Fruit fly (Drosophila melanogaster): ENCODE measurements around the gene Dhod.

Gene Dhod

dm6 chr3R:8659200-8659897 is 6.6 kb upstream of the Dhod start:
- TF ChIP-seq CG10631 (GFP tag; optimal IDR thresholded peaks at IDR 0.05), result peak; percentile 55
- TF ChIP-seq Lpt (GFP tag; optimal IDR thresholded peaks at IDR 0.05), result peak; percentile 62
- TF ChIP-seq Blimp-1 (GFP tag; optimal IDR thresholded peaks at IDR 0.05), result peak; percentile 45
- no peak for TF ChIP-seq fd85E (GFP tag; optimal IDR thresholded peaks at IDR 0.05)
- peak; percentile 48 for TF ChIP-seq CG8632 (GFP tag; optimal IDR thresholded peaks at IDR 0.05)
- peak; percentile 57 for TF ChIP-seq Ets21C (GFP tag; optimal IDR thresholded peaks at IDR 0.05)
- peak; percentile 84 for TF ChIP-seq vri (GFP tag; optimal IDR thresholded peaks at IDR 0.05)
- peak; percentile 62 for TF ChIP-seq Eip93F (GFP tag; optimal IDR thresholded peaks at IDR 0.05)
- peak; percentile 67 for TF ChIP-seq Sox102F (GFP tag; optimal IDR thresholded peaks at IDR 0.05)
- TF ChIP-seq CG11294 (GFP tag; IDR thresholded peaks at IDR 0.05), result no peak
- no peak for TF ChIP-seq Hr38 (GFP tag; optimal IDR thresholded peaks at IDR 0.05)
- TF ChIP-seq ss (GFP tag; optimal IDR thresholded peaks at IDR 0.05), result peak; percentile 50 to 59
- TF ChIP-seq CG6276 (GFP tag; optimal IDR thresholded peaks at IDR 0.05), result no peak
- peak; percentile 49 for TF ChIP-seq CG11762 (GFP tag; optimal IDR thresholded peaks at IDR 0.05; ENCODE audit: insufficient read depth)
- TF ChIP-seq Gug (GFP tag; IDR thresholded peaks at IDR 0.05), result peak; percentile 52; the same call in 1 of the 2 replicates
- TF ChIP-seq lz (GFP tag; optimal IDR thresholded peaks at IDR 0.05), result peak; percentile 59
- peak; percentile 7 for TF ChIP-seq dac (GFP tag; optimal IDR thresholded peaks at IDR 0.05)
- TF ChIP-seq acj6 (GFP tag; optimal IDR thresholded peaks at IDR 0.05), result peak; percentile 61
- peak; percentile 54; the same call in 1 of the 2 replicates for TF ChIP-seq CG15336 (GFP tag; IDR thresholded peaks at IDR 0.05)
- peak; percentile 45 for TF ChIP-seq CG7368 (GFP tag; optimal IDR thresholded peaks at IDR 0.05)
- TF ChIP-seq Hr39 (GFP tag; optimal IDR thresholded peaks at IDR 0.05), result peak; percentile 67
- TF ChIP-seq CG34406 (GFP tag; optimal IDR thresholded peaks at IDR 0.05), result peak; percentile 47
- TF ChIP-seq Met (GFP tag; optimal IDR thresholded peaks at IDR 0.05), result peak; percentile 74
- peak; percentile 74 for TF ChIP-seq Eip75B (GFP tag; optimal IDR thresholded peaks at IDR 0.05)
- peak; percentile 92 for TF ChIP-seq Eip78C (GFP tag)
- peak; percentile 12 for TF ChIP-seq CG8319 (GFP tag; optimal IDR thresholded peaks at IDR 0.05)
- peak; percentile 60; the same call in 2 of the 3 replicates for TF ChIP-seq eg (GFP tag; IDR thresholded peaks at IDR 0.05)
- peak; percentile 36 for TF ChIP-seq CG6792 (GFP tag; optimal IDR thresholded peaks at IDR 0.05)
- TF ChIP-seq fd59A (GFP tag; optimal IDR thresholded peaks at IDR 0.05), result peak; percentile 5
- peak; percentile 67 for TF ChIP-seq cyc (GFP tag; optimal IDR thresholded peaks at IDR 0.05)
- TF ChIP-seq CG11902 (GFP tag; optimal IDR thresholded peaks at IDR 0.05), result peak; percentile 2
- peak; percentile 58 for TF ChIP-seq spab (GFP tag; optimal IDR thresholded peaks at IDR 0.05)
- TF ChIP-seq CG3919 (GFP tag; optimal IDR thresholded peaks at IDR 0.05), result peak; percentile 62
- peak; percentile 22 for TF ChIP-seq dsx (GFP tag; optimal IDR thresholded peaks at IDR 0.05; ENCODE audit: poor library complexity, severe bottlenecking)
- peak; percentile 62 for TF ChIP-seq CG31627 (GFP tag; optimal IDR thresholded peaks at IDR 0.05)
- peak; percentile 62 for TF ChIP-seq CG10669 (GFP tag; optimal IDR thresholded peaks at IDR 0.05)
- TF ChIP-seq Hr4 (GFP tag; optimal IDR thresholded peaks at IDR 0.05), result peak; percentile 67
- TF ChIP-seq CG6163 (GFP tag; IDR thresholded peaks at IDR 0.05), result peak; percentile 73; the same call in 2 of the 3 replicates
- peak; percentile 56 for TF ChIP-seq OdsH (GFP tag; optimal IDR thresholded peaks at IDR 0.05)
- TF ChIP-seq CG32006 (GFP tag; optimal IDR thresholded peaks at IDR 0.05), result peak; percentile 73
- peak; percentile 40 for TF ChIP-seq CG6854 (GFP tag; optimal IDR thresholded peaks at IDR 0.05)
- TF ChIP-seq fkh (GFP tag; optimal IDR thresholded peaks at IDR 0.05), result peak; percentile 29
- TF ChIP-seq Sox14 (GFP tag; optimal IDR thresholded peaks at IDR 0.05), result peak; percentile 78
- peak in 1 of 2 experiments; percentile 38 for TF ChIP-seq salr (GFP tag; optimal IDR thresholded peaks at IDR 0.05)
- TF ChIP-seq CG6808 (GFP tag; optimal IDR thresholded peaks at IDR 0.05), result peak; percentile 64
- peak; percentile 62 for TF ChIP-seq topi (GFP tag; optimal IDR thresholded peaks at IDR 0.05)
- TF ChIP-seq net (GFP tag; optimal IDR thresholded peaks at IDR 0.05), result peak; percentile 63
- peak; percentile 71 for TF ChIP-seq Smox (GFP tag; optimal IDR thresholded peaks at IDR 0.05)
- peak; percentile 23 for TF ChIP-seq CG9139 (GFP tag; optimal IDR thresholded peaks at IDR 0.05)
- no peak for TF ChIP-seq Sox15 (GFP tag; optimal IDR thresholded peaks at IDR 0.05)

Data from whole organism, prepupa.